Worm (Caenorhabditis elegans): ENCODE data around the gene spp-24.

Gene spp-24

ce11 chrII:79166-79565 is 39.8 kb upstream of the spp-24 start, which contains the start of gene C23H3.9:
Gene C23H3.9, minus strand, starts transcription at chrII:79266.
- TF ChIP-seq T07F8.4 (tag; optimal IDR thresholded peaks at IDR 0.05) (no peak), ztf-6 (GFP tag; IDR thresholded peaks at IDR 0.05) (no peak)

- TF ChIP-seq hmg-1.2 (GFP tag; IDR thresholded peaks at IDR 0.05), result no peak
- no peak for TF ChIP-seq cebp-1 (GFP tag; IDR thresholded peaks at IDR 0.05)
- no peak for TF ChIP-seq cebp-1 (tag; optimal IDR thresholded peaks at IDR 0.05)
- TF ChIP-seq rpc-1 (optimal IDR thresholded peaks at IDR 0.05), result no peak
- TF ChIP-seq rpc-1 (tag; optimal IDR thresholded peaks at IDR 0.05), result no peak
- TF ChIP-seq nhr-80 (tag; optimal IDR thresholded peaks at IDR 0.05), result peak; percentile 82
- 0 out of 2 replicates have a peak, but pooled peaks have one; percentile 22 for TF ChIP-seq dox-1 (GFP tag; IDR thresholded peaks at IDR 0.05)
- no peak for TF ChIP-seq dpl-1 (GFP tag; optimal IDR thresholded peaks at IDR 0.05)
These were observed 37.3 kb upstream of the spp-24 start for ce11 chrII:76662-77061.

- TF ChIP-seq F57A8.1 (GFP tag; optimal IDR thresholded peaks at IDR 0.05), result no peak
These were observed 36.5 kb upstream of the spp-24 start for ce11 chrII:75831-76230.

- TF ChIP-seq nhr-120 (GFP tag; IDR thresholded peaks at IDR 0.05) (no peak), hlh-12 (tag; optimal IDR thresholded peaks at IDR 0.05) (no peak), tbx-9 (tag; optimal IDR thresholded peaks at IDR 0.05; ENCODE audit: borderline replicate concordance) (no peak), sea-2 (GFP tag; IDR thresholded peaks at IDR 0.05) (no peak), snpc-1.3 (tag; optimal IDR thresholded peaks at IDR 0.05; ENCODE audit: insufficient read depth) (no peak), Y79H2A.3 (GFP tag; conservative IDR thresholded peaks at IDR 0.05) (no peak), F23B12.7 (tag; optimal IDR thresholded peaks at IDR 0.05; ENCODE audit: insufficient read depth) (no peak), nfya-2 (GFP tag; IDR thresholded peaks at IDR 0.05) (no peak), dpff-1 (tag; optimal IDR thresholded peaks at IDR 0.05) (no peak), rpc-1 (optimal IDR thresholded peaks at IDR 0.05) (no peak), rpc-1 (tag; optimal IDR thresholded peaks at IDR 0.05) (no peak), rec-8 (tag; optimal IDR thresholded peaks at IDR 0.05) (no peak), madf-6 (GFP tag; IDR thresholded peaks at IDR 0.05) (no peak), nfyb-1 (GFP tag; IDR thresholded peaks at IDR 0.05) (no peak), Y67H2A.10 (GFP tag; conservative IDR thresholded peaks at IDR 0.05) (no peak)
These were observed 34.6 kb upstream of the spp-24 start for ce11 chrII:73892-74291.

- TF ChIP-seq ztf-22 (GFP tag; optimal IDR thresholded peaks at IDR 0.05) (no peak), cebp-1 (GFP tag; IDR thresholded peaks at IDR 0.05) (no peak), cebp-1 (tag; optimal IDR thresholded peaks at IDR 0.05) (no peak), ceh-79 (tag; optimal IDR thresholded peaks at IDR 0.05) (no peak), ZK185.1 (tag; optimal IDR thresholded peaks at IDR 0.05; ENCODE audit: poor library complexity, severe bottlenecking) (no peak), repo-1 (tag; optimal IDR thresholded peaks at IDR 0.05) (no peak), mel-28 (tag; optimal IDR thresholded peaks at IDR 0.05; ENCODE audit: borderline replicate concordance) (no peak)
These were observed 34.0 kb upstream of the spp-24 start for ce11 chrII:73329-73728.

- TF ChIP-seq ceh-58 (GFP tag; IDR thresholded peaks at IDR 0.05) (no peak), ztf-3 (GFP tag; optimal IDR thresholded peaks at IDR 0.05) (no peak), die-1 (tag; optimal IDR thresholded peaks at IDR 0.05) (no peak), ceh-27 (GFP tag; optimal IDR thresholded peaks at IDR 0.05) (no peak), Y56A3A.18 (GFP tag; IDR thresholded peaks at IDR 0.05) (no peak), hsf-1 (GFP tag; IDR thresholded peaks at IDR 0.05) (no peak), fkh-3 (tag; optimal IDR thresholded peaks at IDR 0.05) (no peak), nfya-2 (GFP tag; IDR thresholded peaks at IDR 0.05) (no peak), unc-62 (GFP tag; optimal IDR thresholded peaks at IDR 0.05) (no peak), lag-1 (GFP tag; IDR thresholded peaks at IDR 0.05) (no peak), rpc-1 (optimal IDR thresholded peaks at IDR 0.05) (no peak), rpc-1 (tag; optimal IDR thresholded peaks at IDR 0.05) (no peak), xnd-1 (tag; optimal IDR thresholded peaks at IDR 0.05) (no peak), ccch-3 (GFP tag; optimal IDR thresholded peaks at IDR 0.05) (no peak)
These were observed 30.0 kb upstream of the spp-24 start, which contains the start of gene egl-26 for ce11 chrII:69354-69753. Gene egl-26, plus strand, starts transcription at chrII:69654.

Measured in whole organism, young adult.